Worm (Caenorhabditis elegans) whole organism, young adult: ENCODE results near the gene mig-18.

Source experiments
- T07F8.4 ChIP-seq: sonication (generic microtip); optimal IDR thresholded peaks from 2 replicates; lab custom pipeline; 2016; ENCODE audit warnings: mild to moderate bottlenecking, missing genetic modification characterization, moderate library complexity, missing compliant biosample characterization
- dpl-1 ChIP-seq: fragments of 150-350 bp; optimal IDR thresholded peaks from 2 replicates; lab custom pipeline; 2014; ENCODE audit warnings: missing biosample characterization, missing genetic modification reagents, missing genetic modification characterization
- mcd-1 ChIP-seq: fragments of 200-800 bp; sonication (Bioruptor generic); IDR thresholded peaks from 2 replicates; pipeline ENCODE4 v1.3.6; 2022; ENCODE audit warnings: missing genetic modification reagents, missing genetic modification characterization, missing compliant biosample characterization
- unc-62 ChIP-seq: fragments of 150-350 bp; optimal IDR thresholded peaks from 2 replicates; lab custom pipeline; 2014; ENCODE audit warnings: missing biosample characterization, missing genetic modification reagents, missing genetic modification characterization

- TF ChIP-seq T07F8.4 (tag; lab: Kevin White, UChicago), result no peak
- TF ChIP-seq mcd-1 (GFP tag; lab: Robert Waterston, UW), result no peak
- no peak for TF ChIP-seq dpl-1
- no peak for TF ChIP-seq unc-62
Observed at ce11 chrIII:13409498-13409897, 6.5 kb downstream of the mig-18 start, which contains the start of gene myo-6.
